Worm (Caenorhabditis elegans) whole organism, midembryonic: ENCODE results near the gene C08G5.7.

Source experiments
- T22C8.4 ChIP-seq: fragments of 200-800 bp; sonication (Bioruptor generic); IDR thresholded peaks from 2 replicates; pipeline ENCODE4 v1.3.6; 2022; ENCODE audit warnings: missing genetic modification characterization, missing compliant biosample characterization
- cog-1 ChIP-seq: sonication (generic microtip); optimal IDR thresholded peaks from 2 replicates; lab custom pipeline; 2016; ENCODE audit warnings: missing genetic modification characterization, missing compliant biosample characterization
- flt-1 ChIP-seq: fragments of 200-800 bp; sonication (Bioruptor generic); IDR thresholded peaks from 2 replicates; pipeline ENCODE4 v1.3.6; 2022; ENCODE audit warnings: missing genetic modification characterization, missing compliant biosample characterization
- klf-2 ChIP-seq: fragments of 200-800 bp; sonication (Bioruptor generic); conservative IDR thresholded peaks from 2 replicates; pipeline ENCODE4 v1.3.6; 2022; ENCODE audit warnings: missing genetic modification reagents, missing genetic modification characterization, missing compliant biosample characterization
- med-1 ChIP-seq: sonication (generic microtip); optimal IDR thresholded peaks from 2 replicates; lab custom pipeline; 2017; ENCODE audit warnings: missing genetic modification characterization, mild to moderate bottlenecking, missing compliant biosample characterization, antibody characterized with exemption, missing genetic modification reagents; ENCODE audit not compliant: insufficient read depth
- ref-1 ChIP-seq: fragments of 200-800 bp; sonication (Bioruptor generic); conservative IDR thresholded peaks from 2 replicates; pipeline ENCODE4 v1.3.6; 2022; ENCODE audit warnings: missing genetic modification reagents, missing genetic modification characterization, missing compliant biosample characterization
- tab-1 ChIP-seq: fragments of 200-800 bp; sonication (Bioruptor generic); IDR thresholded peaks from 2 replicates; pipeline ENCODE4 v1.3.6; 2022; ENCODE audit warnings: missing genetic modification characterization, missing compliant biosample characterization
- ztf-23 ChIP-seq: fragments of 200-800 bp; sonication (Bioruptor generic); IDR thresholded peaks from 2 replicates; pipeline ENCODE4 v1.3.6; 2022; ENCODE audit warnings: missing genetic modification reagents, missing genetic modification characterization, missing compliant biosample characterization
- ztf-29 ChIP-seq: fragments of 200-800 bp; sonication (Bioruptor generic); IDR thresholded peaks from 2 replicates; pipeline ENCODE4 v1.3.6; 2022; ENCODE audit warnings: missing genetic modification reagents, missing genetic modification characterization, missing compliant biosample characterization

DNA sequence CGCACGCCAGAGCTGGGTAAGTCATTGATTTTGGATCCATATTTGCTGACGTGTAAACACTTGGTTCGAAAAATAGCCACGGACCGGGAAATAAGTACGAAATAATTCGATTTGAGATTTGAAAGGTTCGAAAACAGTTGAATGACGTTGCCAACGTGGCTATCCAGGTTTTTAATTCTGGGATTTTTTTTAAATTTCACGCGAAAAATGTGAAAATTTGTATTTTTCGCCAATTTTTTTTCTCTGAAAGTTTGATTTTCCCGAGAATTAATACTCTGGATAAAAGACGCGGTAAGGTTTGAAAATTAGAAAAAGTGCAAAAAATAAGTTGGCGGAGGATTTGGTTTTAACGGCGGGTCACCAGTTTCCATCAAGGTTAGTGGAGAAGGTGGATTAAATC lies 24.3 kb downstream of the C08G5.7 start, which contains the start of gene fbxc-48:
- TF ChIP-seq klf-2 (GFP tag; lab: Robert Waterston, UW) (no peak), flt-1 (GFP tag; lab: Robert Waterston, UW) (no peak), ztf-23 (GFP tag; lab: Robert Waterston, UW) (no peak), T22C8.4 (GFP tag; lab: Robert Waterston, UW) (no peak), cog-1 (tag; lab: Kevin White, UChicago) (no peak), ztf-29 (GFP tag; lab: Robert Waterston, UW) (no peak), ref-1 (no peak), med-1 (no peak), tab-1 (GFP tag; lab: Robert Waterston, UW) (no peak)
